Fruit fly (Drosophila melanogaster) whole organism, prepupa: ENCODE measurements around the gene rk.

Experiments used
- CG11294 ChIP-seq: fragments of 200-800 bp; sonication (Bioruptor generic); IDR thresholded peaks from 2 replicates; pipeline ENCODE4 v1.3.6; 2022; ENCODE audit warnings: missing biosample characterization, missing genetic modification characterization
- CG15336 ChIP-seq: fragments of 200-800 bp; sonication (Bioruptor generic); IDR thresholded peaks from 2 replicates; pipeline ENCODE4 v1.3.6; 2022; ENCODE audit warnings: missing biosample characterization, missing genetic modification characterization
- CG34406 ChIP-seq: fragments of 200-800 bp; sonication (Bioruptor generic); optimal IDR thresholded peaks from 3 replicates; lab custom pipeline; 2016; ENCODE audit warnings: missing biosample characterization, missing genetic modification characterization
- CG6854 ChIP-seq: fragments of 200-800 bp; sonication (Bioruptor generic); optimal IDR thresholded peaks from 2 replicates; lab custom pipeline; 2017; ENCODE audit warnings: missing biosample characterization, mild to moderate bottlenecking, missing genetic modification characterization
- CG8119 ChIP-seq: fragments of 200-800 bp; sonication (Bioruptor generic); IDR thresholded peaks from 3 replicates; pipeline ENCODE4 v1.3.6; 2022; ENCODE audit warnings: missing biosample characterization, missing genetic modification characterization
- Hr4 ChIP-seq: fragments of 200-800 bp; sonication (Bioruptor generic); optimal IDR thresholded peaks from 3 replicates; lab custom pipeline; 2016; ENCODE audit warnings: missing biosample characterization, missing genetic modification characterization
- Smox ChIP-seq: fragments of 200-800 bp; sonication (Bioruptor generic); optimal IDR thresholded peaks from 3 replicates; lab custom pipeline; 2016; ENCODE audit warnings: missing biosample characterization, missing genetic modification characterization
- Sox14 ChIP-seq: fragments of 200-800 bp; sonication (Bioruptor generic); optimal IDR thresholded peaks from 3 replicates; lab custom pipeline; 2016; ENCODE audit warnings: missing biosample characterization, missing genetic modification characterization
- fd59A ChIP-seq: fragments of 200-800 bp; sonication (Bioruptor generic); optimal IDR thresholded peaks from 2 replicates; lab custom pipeline; 2017; ENCODE audit warnings: missing biosample characterization, mild to moderate bottlenecking, missing genetic modification characterization, missing genetic modification reagents

- TF ChIP-seq fd59A (GFP tag; lab: Kevin White, UChicago) (no peak), CG11294 (no peak), CG34406 (GFP tag; lab: Kevin White, UChicago) (no peak), CG8119 (GFP tag; lab: Robert Waterston, UW) (no peak), CG6854 (GFP tag; lab: Kevin White, UChicago) (no peak), CG15336 (GFP tag; lab: Robert Waterston, UW) (no peak), Sox14 (no peak), Hr4 (no peak), Smox (GFP tag; lab: Kevin White, UChicago) (no peak)
Measured at dm6 chr2L:14013478-14013877, 12.4 kb upstream of the rk start.
